Fruit fly (Drosophila melanogaster) whole organism, embryonic: ENCODE data around the gene SelG.
A peak's percentile ranks its signal among the peaks of the same experiment; 100 is the strongest.

Experiments
- B-H1 ChIP-seq: fragments of 200-800 bp; sonication (Bioruptor generic); IDR thresholded peaks from 3 replicates; pipeline ENCODE4 v1.3.6; 2022; ENCODE audit warnings: missing biosample characterization, missing genetic modification characterization
- CG10147 ChIP-seq: fragments of 200-800 bp; sonication (Bioruptor generic); optimal IDR thresholded peaks from 2 replicates; lab custom pipeline; 2019; ENCODE audit warnings: missing biosample characterization, mild to moderate bottlenecking, missing genetic modification characterization, moderate library complexity
- CG10366 ChIP-seq: fragments of 200-800 bp; sonication (Bioruptor generic); IDR thresholded peaks from 2 replicates; pipeline ENCODE4 v1.3.6; 2022; ENCODE audit warnings: missing biosample characterization, missing genetic modification characterization
- CG1529 ChIP-seq: fragments of 200-800 bp; sonication (Bioruptor generic); optimal IDR thresholded peaks from 3 replicates; lab custom pipeline; 2018; ENCODE audit warnings: missing biosample characterization, missing genetic modification characterization
- CG16813 ChIP-seq: fragments of 200-800 bp; sonication (Bioruptor generic); IDR thresholded peaks from 3 replicates; pipeline ENCODE4 v1.3.6; 2022; ENCODE audit warnings: missing biosample characterization, missing genetic modification characterization; ENCODE audit not compliant: partially characterized antibody
- CG17568 ChIP-seq: fragments of 200-800 bp; sonication (Bioruptor generic); optimal IDR thresholded peaks from 2 replicates; lab custom pipeline; 2018; ENCODE audit warnings: missing biosample characterization, mild to moderate bottlenecking, missing genetic modification characterization, moderate library complexity
- CG17802 ChIP-seq: fragments of 200-800 bp; sonication (Bioruptor generic); optimal IDR thresholded peaks from 2 replicates; lab custom pipeline; 2018; ENCODE audit warnings: missing biosample characterization, mild to moderate bottlenecking, missing genetic modification characterization, moderate library complexity
- CG18011 ChIP-seq: fragments of 200-800 bp; sonication (Bioruptor generic); optimal IDR thresholded peaks from 2 replicates; lab custom pipeline; 2017; ENCODE audit warnings: missing biosample characterization, missing genetic modification characterization, mild to moderate bottlenecking, moderate library complexity, missing genotype
- CG18764 ChIP-seq: fragments of 200-800 bp; sonication (Bioruptor generic); optimal IDR thresholded peaks from 3 replicates; lab custom pipeline; 2016; ENCODE audit warnings: missing biosample characterization, missing genetic modification characterization
- CG31441 ChIP-seq: fragments of 200-800 bp; sonication (Bioruptor generic); IDR thresholded peaks from 2 replicates; pipeline ENCODE4 v1.3.6; 2022; ENCODE audit warnings: missing biosample characterization, missing genetic modification characterization
- CG4328 ChIP-seq: fragments of 200-800 bp; sonication (Bioruptor generic); optimal IDR thresholded peaks from 3 replicates; lab custom pipeline; 2017; ENCODE audit warnings: missing biosample characterization, missing genetic modification reagents, missing genetic modification characterization
- CG4424 ChIP-seq: fragments of 200-800 bp; sonication (Bioruptor generic); optimal IDR thresholded peaks from 3 replicates; lab custom pipeline; 2016; ENCODE audit warnings: missing biosample characterization, missing genetic modification characterization
- CG4707 ChIP-seq: fragments of 200-800 bp; sonication (Bioruptor generic); optimal IDR thresholded peaks from 2 replicates; lab custom pipeline; 2018; ENCODE audit warnings: missing biosample characterization, mild to moderate bottlenecking, missing genetic modification characterization, moderate library complexity
- CG4730 ChIP-seq: fragments of 200-800 bp; sonication (Bioruptor generic); IDR thresholded peaks from 2 replicates; pipeline ENCODE4 v1.3.6; 2022; ENCODE audit warnings: missing biosample characterization, missing genetic modification characterization
- CG5245 ChIP-seq: fragments of 200-800 bp; sonication (Bioruptor generic); optimal IDR thresholded peaks from 3 replicates; lab custom pipeline; 2016; ENCODE audit warnings: missing biosample characterization, missing genetic modification characterization
- CG6689 ChIP-seq: fragments of 200-800 bp; sonication (Bioruptor generic); IDR thresholded peaks from 2 replicates; pipeline ENCODE4 v1.3.6; 2022; ENCODE audit warnings: missing biosample characterization, missing genetic modification characterization
- CG9609 ChIP-seq: fragments of 200-800 bp; sonication (Bioruptor generic); optimal IDR thresholded peaks from 3 replicates; lab custom pipeline; 2016; ENCODE audit warnings: missing biosample characterization, missing genetic modification characterization
- CrebB ChIP-seq: fragments of 200-800 bp; sonication (Bioruptor generic); optimal IDR thresholded peaks from 3 replicates; lab custom pipeline; 2018; ENCODE audit warnings: missing biosample characterization, mild to moderate bottlenecking, missing genetic modification characterization
- Deaf1 ChIP-seq: fragments of 200-800 bp; optimal IDR thresholded peaks from 3 replicates; lab custom pipeline; 2019; ENCODE audit warnings: missing biosample characterization, mild to moderate bottlenecking, missing genetic modification characterization, moderate library complexity
- Dip2 ChIP-seq: fragments of 200-800 bp; sonication (Bioruptor generic); IDR thresholded peaks from 2 replicates; pipeline ENCODE4 v1.3.6; 2022; ENCODE audit warnings: missing biosample characterization, missing genetic modification characterization
- Dll ChIP-seq: fragments of 200-800 bp; sonication (Bioruptor generic); IDR thresholded peaks from 4 replicates; pipeline ENCODE4 v1.3.6; 2022; ENCODE audit warnings: missing biosample characterization, missing genetic modification characterization; ENCODE audit not compliant: partially characterized antibody
- Doc2 ChIP-seq: fragments of 200-800 bp; sonication (Bioruptor generic); IDR thresholded peaks from 2 replicates; pipeline ENCODE4 v1.3.6; 2022; ENCODE audit warnings: missing biosample characterization, missing genetic modification characterization
- MTF-1 ChIP-seq: fragments of 200-800 bp; sonication (Bioruptor generic); optimal IDR thresholded peaks from 2 replicates; lab custom pipeline; 2018; ENCODE audit warnings: missing biosample characterization, mild to moderate bottlenecking, missing genetic modification characterization, borderline replicate concordance
- Meics ChIP-seq: fragments of 200-800 bp; sonication (Bioruptor generic); optimal IDR thresholded peaks from 2 replicates; lab custom pipeline; 2017; ENCODE audit warnings: missing biosample characterization, mild to moderate bottlenecking, missing genetic modification characterization
- NC2β ChIP-seq: fragments of 200-800 bp; sonication (Bioruptor generic); optimal IDR thresholded peaks from 2 replicates; lab custom pipeline; 2016; ENCODE audit warnings: missing biosample characterization, missing genetic modification characterization
- Nf-YA ChIP-seq: fragments of 200-800 bp; sonication (Bioruptor generic); IDR thresholded peaks from 2 replicates; pipeline ENCODE4 v1.3.6; 2022; ENCODE audit warnings: missing biosample characterization, missing genetic modification characterization
- Nf-YB ChIP-seq: fragments of 200-800 bp; sonication (Bioruptor generic); optimal IDR thresholded peaks from 3 replicates; lab custom pipeline; 2019; ENCODE audit warnings: missing biosample characterization, mild to moderate bottlenecking, missing genetic modification characterization, moderate library complexity
- Nf-YC ChIP-seq: fragments of 200-800 bp; optimal IDR thresholded peaks from 3 replicates; lab custom pipeline; 2019; ENCODE audit warnings: missing biosample characterization, mild to moderate bottlenecking, missing genetic modification characterization, moderate library complexity
- Pdp1 ChIP-seq, 2 experiments: fragments of 200-800 bp; sonication (Bioruptor generic); optimal IDR thresholded peaks; 3 replicates each; lab custom pipeline; 2016; ENCODE audit warnings: missing biosample characterization in 2 of 2, missing genetic modification characterization in 2 of 2, mild to moderate bottlenecking in 1 of 2, moderate library complexity in 1 of 2
- Sin3A ChIP-seq: fragments of >200 bp; optimal IDR thresholded peaks from 2 replicates; lab custom pipeline; 2018
- Xbp1 ChIP-seq: fragments of 200-800 bp; sonication (Bioruptor generic); optimal IDR thresholded peaks from 3 replicates; lab custom pipeline; 2016; ENCODE audit warnings: missing biosample characterization, mild to moderate bottlenecking, missing genetic modification characterization
- ac ChIP-seq: fragments of 200-800 bp; sonication (Bioruptor generic); optimal IDR thresholded peaks from 3 replicates; lab custom pipeline; 2017; ENCODE audit warnings: missing biosample characterization, mild to moderate bottlenecking, missing genetic modification characterization
- chinmo ChIP-seq: fragments of 200-800 bp; sonication (Bioruptor generic); IDR thresholded peaks from 4 replicates; pipeline ENCODE4 v1.3.6; 2022; ENCODE audit warnings: missing biosample characterization, missing genetic modification characterization; ENCODE audit not compliant: partially characterized antibody
- croc ChIP-seq: fragments of 200-800 bp; sonication (Bioruptor generic); conservative IDR thresholded peaks from 3 replicates; pipeline ENCODE4 v1.3.6; 2022; ENCODE audit warnings: missing biosample characterization, missing genetic modification characterization
- dmrt11E ChIP-seq: fragments of 200-800 bp; sonication (Bioruptor generic); optimal IDR thresholded peaks from 3 replicates; lab custom pipeline; 2018; ENCODE audit warnings: missing biosample characterization, mild to moderate bottlenecking, missing genetic modification characterization, moderate library complexity
- esg ChIP-seq: fragments of 200-800 bp; sonication (Bioruptor generic); conservative IDR thresholded peaks from 2 replicates; pipeline ENCODE4 v1.3.6; 2022; ENCODE audit warnings: missing biosample characterization, missing genetic modification characterization
- ewg ChIP-seq: fragments of 200-800 bp; sonication (Bioruptor generic); optimal IDR thresholded peaks from 3 replicates; lab custom pipeline; 2017; ENCODE audit warnings: mild to moderate bottlenecking, missing biosample characterization, missing genetic modification reagents, missing genetic modification characterization
- exex ChIP-seq: fragments of 200-800 bp; sonication (Bioruptor generic); optimal IDR thresholded peaks from 4 replicates; lab custom pipeline; 2018; ENCODE audit warnings: missing biosample characterization, mild to moderate bottlenecking, missing genetic modification characterization, moderate library complexity
- fd96Cb ChIP-seq: fragments of 200-800 bp; sonication (Bioruptor generic); optimal IDR thresholded peaks from 2 replicates; lab custom pipeline; 2018; ENCODE audit warnings: missing biosample characterization, mild to moderate bottlenecking, missing genetic modification characterization, moderate library complexity
- gsb-n ChIP-seq: fragments of 200-800 bp; sonication (Bioruptor generic); optimal IDR thresholded peaks from 3 replicates; lab custom pipeline; 2018; ENCODE audit warnings: missing biosample characterization, mild to moderate bottlenecking, missing genetic modification characterization
- gt ChIP-seq: fragments of 200-800 bp; sonication (Bioruptor generic); IDR thresholded peaks from 2 replicates; pipeline ENCODE4 v1.3.6; 2022; ENCODE audit warnings: missing biosample characterization, missing genetic modification characterization
- hb ChIP-seq: fragments of 200-800 bp; sonication (Bioruptor generic); IDR thresholded peaks from 3 replicates; pipeline ENCODE4 v1.3.6; 2022; ENCODE audit warnings: missing biosample characterization, missing genetic modification characterization; ENCODE audit not compliant: partially characterized antibody
- lab ChIP-seq: fragments of 200-800 bp; sonication (Bioruptor generic); optimal IDR thresholded peaks from 3 replicates; lab custom pipeline; 2017; ENCODE audit warnings: missing biosample characterization, missing genetic modification characterization, mild to moderate bottlenecking, moderate library complexity, missing genetic modification reagents
- lilli ChIP-seq: fragments of 200-800 bp; sonication (Bioruptor generic); optimal IDR thresholded peaks from 3 replicates; lab custom pipeline; 2016; ENCODE audit warnings: missing biosample characterization, missing genetic modification characterization
- otp ChIP-seq: fragments of 200-800 bp; sonication (Bioruptor generic); IDR thresholded peaks from 3 replicates; pipeline ENCODE4, ENCODE4 v1.3.6; 2022; ENCODE audit warnings: missing biosample characterization, missing genetic modification characterization
- pb ChIP-seq: fragments of 200-800 bp; sonication (Bioruptor generic); optimal IDR thresholded peaks from 3 replicates; lab custom pipeline; 2016; ENCODE audit warnings: missing biosample characterization, missing genetic modification characterization
- schlank ChIP-seq: fragments of 200-800 bp; sonication (Bioruptor generic); optimal IDR thresholded peaks from 2 replicates; lab custom pipeline; 2018; ENCODE audit warnings: missing biosample characterization, mild to moderate bottlenecking, missing genetic modification characterization
- tap ChIP-seq: fragments of 200-800 bp; optimal IDR thresholded peaks from 3 replicates; lab custom pipeline; 2019; ENCODE audit warnings: missing biosample characterization, mild to moderate bottlenecking, missing genetic modification characterization, moderate library complexity
- tll ChIP-seq, 2 experiments: fragments of 200-800 bp in 1 of 2; fragments of >200 bp in 1 of 2; sonication (Bioruptor generic) in 1 of 2; optimal IDR thresholded peaks; 2 replicates each; lab custom pipeline; 2017 to 2019; ENCODE audit warnings: missing biosample characterization in 2 of 2, missing genetic modification characterization in 2 of 2, mild to moderate bottlenecking in 1 of 2, moderate library complexity in 1 of 2
- zfh2 ChIP-seq: fragments of 200-800 bp; sonication (Bioruptor generic); optimal IDR thresholded peaks from 2 replicates; lab custom pipeline; 2016; ENCODE audit warnings: missing biosample characterization, missing genetic modification characterization

The SelG gene

dm6 chrX:11915154-11915593 is 28.1 kb downstream of the SelG start (continued):
- TF ChIP-seq Nf-YA (GFP tag; lab: Robert Waterston, UW) (0 out of 2 replicates have a peak, but pooled peaks have one; percentile 28), B-H1 (GFP tag; lab: Robert Waterston, UW) (peak; percentile 82), croc (peak; percentile 91), Nf-YB (GFP tag; lab: Kevin White, UChicago) (peak; percentile 78), schlank (tag; lab: Kevin White, UChicago) (peak; percentile 73), MTF-1 (peak; percentile 68), CG18764 (GFP tag; lab: Kevin White, UChicago) (peak; percentile 44), zfh2 (GFP tag; lab: Kevin White, UChicago) (peak; percentile 6), otp (GFP tag; lab: Robert Waterston, UW) (peak; percentile 74), pb (no peak), Dll (GFP tag; lab: Robert Waterston, UW) (no peak), lab (peak; percentile 88), CG4730 (GFP tag; lab: Robert Waterston, UW) (peak; percentile 59), dmrt11E (tag; lab: Kevin White, UChicago) (peak; percentile 96), Dip2 (GFP tag; lab: Robert Waterston, UW) (0 out of 2 replicates have a peak, but pooled peaks have one; percentile 34), Xbp1 (GFP tag; lab: Kevin White, UChicago) (peak; percentile 78), ac (GFP tag; lab: Kevin White, UChicago) (peak; percentile 61), CG5245 (GFP tag; lab: Kevin White, UChicago) (peak; percentile 11), NC2β (GFP tag; lab: Kevin White, UChicago) (no peak), CG4328 (peak; percentile 91), CG18011 (GFP tag; lab: Kevin White, UChicago) (peak; percentile 9), CG17802 (tag; lab: Kevin White, UChicago) (peak; percentile 53), CG1529 (GFP tag; lab: Kevin White, UChicago) (peak; percentile 78), CG10366 (peak; percentile 74), chinmo (GFP tag; lab: Robert Waterston, UW) (peak; percentile 86), Meics (GFP tag; lab: Kevin White, UChicago) (peak; percentile 90), CG9609 (no peak), Pdp1 (GFP tag; optimal IDR thresholded peaks at IDR 0.05; lab: Kevin White, UChicago) (no peak), Nf-YC (tag; lab: Kevin White, UChicago) (peak; percentile 88), Doc2 (GFP tag; lab: Robert Waterston, UW) (no peak), tll (GFP tag; optimal IDR thresholded peaks at IDR 0.05; lab: Kevin White, UChicago) (peak in 1 of 2 experiments; percentile 38), lilli (GFP tag; lab: Kevin White, UChicago) (peak; percentile 44), CG16813 (GFP tag; lab: Robert Waterston, UW) (no peak), hb (no peak), Deaf1 (tag; lab: Kevin White, UChicago) (peak; percentile 73), esg (GFP tag; lab: Robert Waterston, UW) (peak; percentile 86), Sin3A (no peak), CrebB (peak; percentile 63), CG4707 (GFP tag; lab: Kevin White, UChicago) (peak; percentile 65), exex (peak; percentile 67), CG31441 (peak; percentile 95), gt (peak; percentile 74), tap (tag; lab: Kevin White, UChicago) (peak; percentile 91), CG6689 (GFP tag; lab: Robert Waterston, UW) (peak; percentile 95), CG17568 (GFP tag; lab: Kevin White, UChicago) (peak; percentile 75), CG4424 (GFP tag; lab: Kevin White, UChicago) (peak; percentile 85), gsb-n (tag; lab: Kevin White, UChicago) (peak; percentile 85), CG10147 (peak; percentile 88), fd96Cb (tag; lab: Kevin White, UChicago) (peak; percentile 91), ewg (peak; percentile 86)
